Worm (Caenorhabditis elegans) whole organism, late embryonic: ENCODE results near the gene C16C4.1.

ENCODE experiments used
- C08G9.2 ChIP-seq: sonication (generic microtip); optimal IDR thresholded peaks from 2 replicates; lab custom pipeline; 2016; ENCODE audit warnings: mild to moderate bottlenecking, missing genetic modification characterization, moderate library complexity, missing compliant biosample characterization
- K09A11.1 ChIP-seq: sonication (generic microtip); optimal IDR thresholded peaks from 2 replicates; lab custom pipeline; 2017; ENCODE audit warnings: antibody characterized with exemption, mild to moderate bottlenecking, missing genetic modification characterization, missing compliant biosample characterization; ENCODE audit not compliant: insufficient read depth
- fkh-6 ChIP-seq: sonication (generic microtip); optimal IDR thresholded peaks from 2 replicates; lab custom pipeline; 2016; ENCODE audit warnings: missing genetic modification characterization, missing compliant biosample characterization
- pat-9 ChIP-seq: fragments of 200-800 bp; sonication (Bioruptor generic); optimal IDR thresholded peaks from 2 replicates; lab custom pipeline; 2018; ENCODE audit warnings: mild to moderate bottlenecking, missing genetic modification characterization, moderate library complexity, missing compliant biosample characterization
- rnt-1 ChIP-seq: sonication (generic microtip); optimal IDR thresholded peaks from 2 replicates; lab custom pipeline; 2016; ENCODE audit warnings: missing genetic modification characterization, missing compliant biosample characterization
- ztf-16 ChIP-seq: sonication (generic microtip); optimal IDR thresholded peaks from 2 replicates; lab custom pipeline; 2017; ENCODE audit warnings: missing genetic modification characterization, missing compliant biosample characterization

ce11 chrII:1922665-1923187 lies 28.7 kb downstream of the C16C4.1 start, which contains the start of the genes bath-2 and F52C6.4:
- TF ChIP-seq ztf-16: no peak
- no peak for TF ChIP-seq C08G9.2 (tag; lab: Kevin White, UChicago)
- TF ChIP-seq K09A11.1 (tag; lab: Kevin White, UChicago): no peak
- TF ChIP-seq fkh-6 (tag; lab: Kevin White, UChicago): no peak
- no peak for TF ChIP-seq pat-9 (tag; lab: Kevin White, UChicago)
- no peak for TF ChIP-seq rnt-1 (tag; lab: Kevin White, UChicago)
